Worm (Caenorhabditis elegans) whole organism, L4/young adult: ENCODE measurements around the gene rgl-1.

Experiments
- W03F9.2 ChIP-seq: fragments of 150-350 bp; optimal IDR thresholded peaks from 2 replicates; lab custom pipeline; 2014; ENCODE audit warnings: missing biosample characterization, missing genetic modification characterization
- dao-5 ChIP-seq: sonication (generic microtip); optimal IDR thresholded peaks from 2 replicates; lab custom pipeline; 2016; ENCODE audit warnings: missing genotype, missing genetic modification characterization, moderate library complexity, missing compliant biosample characterization
- him-1 ChIP-seq: sonication (generic microtip); optimal IDR thresholded peaks from 2 replicates; lab custom pipeline; 2016; ENCODE audit warnings: missing genotype, missing genetic modification reagents, missing genetic modification characterization, missing compliant biosample characterization

- no peak for TF ChIP-seq him-1 (tag; lab: Kevin White, UChicago)
- no peak for TF ChIP-seq dao-5
- TF ChIP-seq W03F9.2, result no peak
Observed at ce11 chrX:3252500-3252899, 32.3 kb upstream of the rgl-1 start, which contains the start of gene tba-9.
